Fruit fly (Drosophila melanogaster): ENCODE results near the gene CG45089.
A peak's percentile ranks its signal among the peaks of the same experiment; 100 is the strongest.

The CG45089 gene

DNA sequence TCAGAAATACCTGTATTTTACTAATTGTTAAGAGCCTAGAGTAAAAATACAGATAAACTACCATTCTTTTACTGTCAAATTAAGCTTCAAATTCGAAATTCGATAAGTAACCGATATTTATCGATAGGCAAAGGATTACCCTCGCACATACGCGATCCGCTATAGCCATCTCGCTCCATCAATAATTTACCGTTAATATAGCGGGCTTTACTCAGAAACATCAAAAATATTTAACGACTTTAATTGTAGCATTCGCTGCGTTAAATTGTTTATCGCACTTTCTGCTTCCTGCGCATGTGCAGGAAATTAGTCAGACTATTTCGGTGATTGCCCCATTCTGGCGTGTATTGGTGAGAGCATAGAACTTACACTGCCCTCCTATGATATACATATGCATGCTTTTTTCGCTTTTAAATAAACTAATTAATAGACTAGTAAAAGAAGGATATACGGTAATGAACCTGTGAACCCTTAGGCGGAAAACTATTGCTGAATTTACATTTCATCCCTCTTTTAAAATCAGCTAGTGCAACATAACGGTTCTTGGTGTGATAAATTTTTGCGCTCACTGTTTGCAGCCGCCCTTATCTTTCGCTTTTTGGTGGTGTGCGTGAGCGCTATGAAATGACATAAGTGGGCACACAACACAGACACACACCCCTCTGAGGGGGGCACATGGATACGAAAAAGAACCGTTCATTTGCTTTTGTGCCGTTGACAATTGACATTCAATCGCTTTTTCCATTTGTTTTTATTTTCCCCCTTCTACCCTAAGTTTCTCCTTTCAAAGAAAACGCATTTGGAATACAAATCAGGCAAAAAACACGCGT is 14.9 kb upstream of the CG45089 start, which contains the start of the genes dpr14 and spidey (continued):
- peak; percentile 79 for TF ChIP-seq Dad (GFP tag; optimal IDR thresholded peaks at IDR 0.05)
- TF ChIP-seq CoRest (tag; optimal IDR thresholded peaks at IDR 0.05) = peak; percentile 92
- peak; percentile 92 for TF ChIP-seq Oli (tag; optimal IDR thresholded peaks at IDR 0.05)
- TF ChIP-seq psq (GFP tag; optimal IDR thresholded peaks at IDR 0.05) = peak; percentile 49
- TF ChIP-seq CG13894 (tag; optimal IDR thresholded peaks at IDR 0.05) = peak; percentile 93
- 0 out of 2 replicates have a peak, but pooled peaks have one; percentile 32 for TF ChIP-seq CG13287 (GFP tag; IDR thresholded peaks at IDR 0.05; ENCODE audit: partially characterized antibody)
- peak; percentile 79; the same call in 2 of the 3 replicates for TF ChIP-seq H15 (GFP tag; IDR thresholded peaks at IDR 0.05)
- peak; percentile 89 for TF ChIP-seq CG10209 (GFP tag; optimal IDR thresholded peaks at IDR 0.05)
- TF ChIP-seq Oaz (GFP tag; IDR thresholded peaks at IDR 0.05) = peak; percentile 86
- peak; percentile 96 for TF ChIP-seq HmgZ (tag; optimal IDR thresholded peaks at IDR 0.05)
- TF ChIP-seq CG15073 (GFP tag; optimal IDR thresholded peaks at IDR 0.05) = peak; percentile 59
- TF ChIP-seq Dp (GFP tag; optimal IDR thresholded peaks at IDR 0.05) = peak; percentile 55
- TF ChIP-seq CG31388 (GFP tag; optimal IDR thresholded peaks at IDR 0.05) = peak; percentile 48
- no peak for TF ChIP-seq z (GFP tag; IDR thresholded peaks at IDR 0.05)
- peak; percentile 90 for TF ChIP-seq CG1792 (GFP tag; optimal IDR thresholded peaks at IDR 0.05)
- peak; percentile 74 for TF ChIP-seq CG5180 (GFP tag; optimal IDR thresholded peaks at IDR 0.05)
- peak; percentile 86 for TF ChIP-seq CG11247 (GFP tag; IDR thresholded peaks at IDR 0.05)
- TF ChIP-seq CG15479 (GFP tag; optimal IDR thresholded peaks at IDR 0.05) = peak; percentile 9
- TF ChIP-seq pita (GFP tag; optimal IDR thresholded peaks at IDR 0.05) = no peak
- peak; percentile 73 for TF ChIP-seq zen (tag; optimal IDR thresholded peaks at IDR 0.05)
- TF ChIP-seq CG3847 (GFP tag; IDR thresholded peaks at IDR 0.05) = peak; percentile 88
- TF ChIP-seq tna (GFP tag; IDR thresholded peaks at IDR 0.05; ENCODE audit: partially characterized antibody) = no peak
- peak; percentile 90 for TF ChIP-seq scrt (GFP tag; optimal IDR thresholded peaks at IDR 0.05)
- TF ChIP-seq sens-2 (GFP tag; IDR thresholded peaks at IDR 0.05) = peak; percentile 46; the same call in 1 of the 2 replicates
- TF ChIP-seq CG18764 (GFP tag; optimal IDR thresholded peaks at IDR 0.05) = peak; percentile 77
- peak; percentile 69; the same call in 1 of the 2 replicates for TF ChIP-seq Nf-YA (GFP tag; IDR thresholded peaks at IDR 0.05)
- TF ChIP-seq CTCF (GFP tag; optimal IDR thresholded peaks at IDR 0.05) = peak; percentile 42
- peak; percentile 49; the same call in 1 of the 2 replicates for TF ChIP-seq gt (GFP tag; IDR thresholded peaks at IDR 0.05)
- no peak for TF ChIP-seq knrl (GFP tag; IDR thresholded peaks at IDR 0.05; ENCODE audit: partially characterized antibody)
- peak; percentile 74 for TF ChIP-seq CG16815 (GFP tag; optimal IDR thresholded peaks at IDR 0.05)
- TF ChIP-seq her (GFP tag; optimal IDR thresholded peaks at IDR 0.05) = peak; percentile 85
- TF ChIP-seq ato (GFP tag; IDR thresholded peaks at IDR 0.05; ENCODE audit: partially characterized antibody) = no peak
- peak; percentile 90 for TF ChIP-seq CG7786 (GFP tag; optimal IDR thresholded peaks at IDR 0.05)
- TF ChIP-seq Poxn (GFP tag; IDR thresholded peaks at IDR 0.05) = peak; percentile 75
- peak; percentile 81 for TF ChIP-seq CG16779 (GFP tag; IDR thresholded peaks at IDR 0.05)
- no peak for TF ChIP-seq CG2129 (GFP tag; IDR thresholded peaks at IDR 0.05; ENCODE audit: partially characterized antibody)
- TF ChIP-seq CG17361 (GFP tag; IDR thresholded peaks at IDR 0.05) = peak; percentile 86
- peak; percentile 93 for TF ChIP-seq sisA (GFP tag; IDR thresholded peaks at IDR 0.05)
- TF ChIP-seq Dip3 (GFP tag; optimal IDR thresholded peaks at IDR 0.05) = peak; percentile 88
- TF ChIP-seq disco-r (GFP tag; optimal IDR thresholded peaks at IDR 0.05) = peak; percentile 71
- TF ChIP-seq gem (tag; optimal IDR thresholded peaks at IDR 0.05) = peak; percentile 94
- peak; percentile 51; the same call in 1 of the 3 replicates for TF ChIP-seq sr (GFP tag; IDR thresholded peaks at IDR 0.05)
- peak; percentile 84 for TF ChIP-seq Max (GFP tag; optimal IDR thresholded peaks at IDR 0.05)
- peak; percentile 87 for TF ChIP-seq CG6854 (GFP tag; optimal IDR thresholded peaks at IDR 0.05)
- TF ChIP-seq dmrt11E (tag; optimal IDR thresholded peaks at IDR 0.05) = peak; percentile 73
- peak; percentile 79 for TF ChIP-seq Mes4 (GFP tag; optimal IDR thresholded peaks at IDR 0.05)
- TF ChIP-seq CG4617 (GFP tag; optimal IDR thresholded peaks at IDR 0.05; ENCODE audit: borderline replicate concordance) = peak; percentile 60
- TF ChIP-seq CG1233 (GFP tag; optimal IDR thresholded peaks at IDR 0.05) = peak; percentile 85
- peak; percentile 95 for TF ChIP-seq CG34376 (GFP tag; optimal IDR thresholded peaks at IDR 0.05)

All from whole organism, embryonic.